Worm (Caenorhabditis elegans): ENCODE data around the gene C02H6.1.

The C02H6.1 gene

DNA sequence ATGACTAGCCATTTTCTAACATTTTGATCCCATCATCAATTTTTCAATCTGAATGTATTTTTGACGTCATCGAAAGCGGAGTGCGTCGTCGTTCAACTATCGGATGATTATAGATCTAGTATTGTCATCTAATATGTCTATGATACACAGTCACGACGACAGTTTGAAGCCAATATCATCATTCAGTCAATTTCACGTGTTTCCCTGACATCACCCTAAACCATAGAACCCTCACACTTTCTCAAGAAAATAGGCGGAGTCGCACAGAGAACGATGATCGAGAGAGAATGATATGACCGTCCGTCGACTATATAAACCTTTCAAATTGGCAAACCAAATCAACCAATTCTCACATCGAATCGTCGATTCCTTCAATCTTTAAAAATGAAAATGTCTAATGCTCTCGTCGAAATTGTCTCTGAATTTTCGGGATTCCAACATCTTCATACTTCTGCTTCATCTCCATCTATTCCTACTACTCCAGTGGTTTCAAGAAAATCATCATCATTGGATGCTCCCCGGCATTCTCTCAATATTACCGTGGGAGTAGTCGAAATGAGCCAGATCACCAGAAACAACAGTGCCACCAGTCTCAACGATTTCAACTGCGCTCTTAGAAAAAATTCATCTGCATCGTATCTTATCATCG, 26.2 kb upstream of the C02H6.1 start, which contains the start of gene F18E3.13:
TSS of gene F18E3.13 (plus strand) at position 385 of the 649 bp plus-strand sequence.
- TF ChIP-seq unc-62 (GFP tag; optimal IDR thresholded peaks at IDR 0.05) = no peak

DNA sequence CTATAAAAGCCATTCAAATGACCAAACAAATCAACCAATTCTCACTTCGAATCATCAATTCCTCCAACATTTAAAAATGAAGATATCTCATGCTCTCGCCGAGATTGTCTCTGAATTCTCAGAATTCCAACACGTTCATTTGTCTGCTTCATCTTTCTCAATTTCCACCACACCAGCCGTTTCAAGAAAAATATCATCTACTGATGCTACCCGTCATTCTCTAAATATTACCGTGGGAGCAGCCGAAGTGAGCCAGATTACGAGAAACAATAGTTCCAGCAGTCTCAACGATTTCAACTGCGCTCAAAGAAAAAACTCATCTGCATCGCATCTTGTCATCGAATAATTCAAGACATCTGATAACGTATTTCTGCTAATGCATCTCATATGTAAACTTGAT, 25.2 kb upstream of the C02H6.1 start, which contains the start of gene F18E3.12:
TSS of gene F18E3.12 (plus strand) at position 77 of the 400 bp plus-strand sequence.
- no peak for TF ChIP-seq unc-62 (GFP tag; optimal IDR thresholded peaks at IDR 0.05)

DNA sequence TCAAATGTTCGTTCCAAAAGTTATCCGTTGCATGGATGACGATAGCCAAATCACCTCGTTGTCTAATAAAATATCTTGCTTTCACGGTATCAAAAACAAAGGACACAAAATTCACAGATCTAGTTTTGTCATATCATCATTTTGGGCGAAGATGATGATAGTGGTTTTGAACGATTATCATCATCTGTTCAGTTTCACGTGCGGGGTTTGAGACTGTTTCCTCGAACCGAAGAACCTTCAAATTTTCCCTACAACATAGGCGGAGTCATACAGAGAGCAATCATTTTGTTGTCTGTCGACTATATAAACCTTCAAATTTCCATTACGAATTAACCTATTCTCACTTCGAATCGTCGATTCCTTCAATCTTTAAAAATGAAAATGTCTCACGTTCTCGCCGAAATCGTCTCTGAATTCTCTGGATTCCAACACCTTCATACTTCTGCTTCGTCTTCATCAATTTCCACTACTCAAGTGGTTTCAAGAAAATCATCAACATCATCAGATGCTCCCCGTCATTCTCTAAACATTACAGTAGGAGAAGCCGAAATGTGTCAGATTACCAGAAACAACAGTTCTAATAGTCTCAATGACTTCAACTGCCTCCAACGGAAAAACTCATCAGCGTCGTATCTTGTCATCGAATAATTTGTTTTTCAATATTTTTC, 23.6 kb upstream of the C02H6.1 start, which contains the start of gene F18E3.11:
TSS of gene F18E3.11 (plus strand) at position 376 of the 668 bp plus-strand sequence.
- no peak for TF ChIP-seq unc-62 (GFP tag; optimal IDR thresholded peaks at IDR 0.05)

DNA sequence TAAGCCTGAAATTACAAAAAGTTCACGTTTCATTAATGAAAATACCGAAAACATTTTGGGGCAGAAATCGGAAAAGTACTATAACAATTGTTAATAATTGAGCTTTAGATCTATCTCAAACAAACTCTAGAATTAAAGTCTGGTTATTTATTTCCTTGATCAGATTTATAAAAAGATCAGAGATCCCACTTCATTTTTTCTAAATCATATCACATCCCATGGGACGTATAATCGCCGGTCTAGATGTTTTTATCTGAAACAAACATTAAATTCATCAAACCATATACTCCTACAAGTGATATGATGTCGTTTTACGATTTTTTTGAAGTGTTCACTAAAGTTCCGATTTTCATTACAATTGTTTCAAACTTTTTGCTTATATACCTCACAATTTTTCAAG, 22.0 kb upstream of the C02H6.1 start, which contains the start of gene str-41:
TSS of gene str-41 (plus strand) at position 301 of the 400 bp plus-strand sequence.
- no peak for TF ChIP-seq unc-62 (GFP tag; optimal IDR thresholded peaks at IDR 0.05)

DNA sequence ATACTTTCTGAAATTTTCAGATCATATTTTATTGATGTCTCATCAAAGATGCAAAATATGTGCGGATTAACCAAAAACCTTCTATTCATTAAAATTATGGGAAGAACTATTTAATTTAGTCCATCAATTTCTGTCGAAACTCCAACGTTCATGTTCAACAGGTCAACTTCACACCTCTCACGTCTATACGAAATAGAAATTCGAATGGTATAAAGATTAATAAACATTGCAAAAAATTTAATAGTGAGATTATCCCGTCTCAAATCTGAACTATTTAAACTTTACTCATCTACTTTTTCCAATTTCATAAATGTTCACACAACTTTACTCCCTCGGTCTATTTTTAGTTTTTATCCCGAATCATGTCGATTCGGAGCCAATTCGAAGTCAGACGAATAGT, 19.9 kb upstream of the C02H6.1 start, which contains the start of gene R13D7.2:
TSS of gene R13D7.2 (plus strand) at position 301 of the 400 bp plus-strand sequence.
- TF ChIP-seq unc-62 (GFP tag; optimal IDR thresholded peaks at IDR 0.05) = no peak

DNA sequence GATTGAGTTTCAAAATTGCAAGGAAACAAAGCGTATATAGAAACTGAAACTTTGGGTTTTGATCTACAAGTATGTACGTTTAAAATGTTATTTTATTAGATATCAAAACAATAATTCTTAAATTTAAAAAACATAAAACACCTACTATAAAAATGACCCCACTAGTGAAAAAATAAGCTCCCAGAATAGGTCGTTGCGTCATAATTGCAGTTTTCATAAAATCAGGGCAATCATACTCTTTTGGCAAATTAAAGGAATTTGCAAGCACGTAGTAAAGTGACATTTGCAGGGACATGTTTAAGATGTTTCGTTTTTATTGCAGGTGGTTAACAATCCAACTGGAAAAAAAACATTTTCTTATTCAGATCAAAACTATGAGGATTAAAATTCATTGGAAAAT, 18.8 kb upstream of the C02H6.1 start, which contains the start of gene srt-6:
TSS of gene srt-6 (minus strand) at position 295 of the 400 bp plus-strand sequence.
- TF ChIP-seq unc-62 (GFP tag; optimal IDR thresholded peaks at IDR 0.05) = no peak

DNA sequence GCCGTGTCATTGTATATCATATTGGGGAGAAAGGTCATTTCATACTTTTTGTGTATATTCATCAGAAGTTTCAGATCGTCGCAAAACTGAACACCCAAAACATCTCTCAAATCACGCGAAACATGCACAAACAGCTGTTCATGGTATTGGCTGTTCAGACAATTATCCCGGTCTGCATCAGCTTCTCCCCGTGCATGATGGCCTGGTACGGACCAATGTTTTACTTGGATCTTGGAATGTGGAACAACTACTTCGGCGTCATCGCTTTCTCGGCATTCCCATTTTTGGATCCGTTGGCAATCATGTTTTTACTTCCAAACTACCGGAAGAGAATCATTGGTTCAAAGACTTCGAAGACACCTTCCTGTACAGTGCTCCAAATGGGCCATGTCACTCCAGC, 13.8 kb upstream of the C02H6.1 start:
- no peak for TF ChIP-seq unc-62 (GFP tag; optimal IDR thresholded peaks at IDR 0.05)

DNA sequence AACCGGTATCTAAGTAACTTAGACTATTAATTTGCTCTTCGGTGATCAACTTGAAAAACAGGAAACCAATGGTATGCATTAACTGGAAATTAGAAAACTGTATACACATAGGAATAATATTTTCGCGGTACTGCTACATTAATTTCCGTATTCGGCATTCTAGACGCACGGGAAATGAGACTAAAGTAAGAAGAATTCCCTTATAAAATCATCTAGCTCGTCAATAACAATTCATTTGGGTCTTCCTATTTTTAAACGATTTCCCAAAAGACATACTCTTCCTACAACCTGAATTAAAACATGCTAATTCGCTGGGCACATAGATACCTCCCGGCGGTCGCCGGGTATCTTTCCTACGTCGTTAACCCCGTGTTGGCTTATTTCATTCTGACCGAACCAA, 12.7 kb upstream of the C02H6.1 start, which contains the start of gene srj-13:
TSS of gene srj-13 (plus strand) at position 301 of the 400 bp plus-strand sequence.
- no peak for TF ChIP-seq unc-62 (GFP tag; optimal IDR thresholded peaks at IDR 0.05)

DNA sequence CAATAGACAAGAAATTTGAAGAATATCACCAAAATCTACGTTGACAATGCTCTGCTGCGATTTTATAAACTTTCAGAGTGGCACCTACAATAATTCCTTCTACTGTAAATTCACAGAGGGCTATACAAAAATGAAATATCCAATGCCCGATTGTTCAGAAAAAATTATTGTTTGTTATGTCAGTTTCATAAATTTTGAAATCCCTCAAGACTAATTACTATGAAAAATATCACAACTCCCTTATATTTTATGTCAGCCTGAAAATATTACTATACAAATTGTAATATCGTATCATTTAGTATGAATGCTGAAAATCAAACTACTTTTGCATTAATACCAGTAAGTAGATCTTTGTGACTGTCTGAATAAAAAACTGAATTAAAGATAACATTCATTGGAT, 10.9 kb upstream of the C02H6.1 start, which contains the start of gene srx-60:
TSS of gene srx-60 (plus strand) at position 301 of the 400 bp plus-strand sequence.
- TF ChIP-seq unc-62 (GFP tag; optimal IDR thresholded peaks at IDR 0.05) = no peak

DNA sequence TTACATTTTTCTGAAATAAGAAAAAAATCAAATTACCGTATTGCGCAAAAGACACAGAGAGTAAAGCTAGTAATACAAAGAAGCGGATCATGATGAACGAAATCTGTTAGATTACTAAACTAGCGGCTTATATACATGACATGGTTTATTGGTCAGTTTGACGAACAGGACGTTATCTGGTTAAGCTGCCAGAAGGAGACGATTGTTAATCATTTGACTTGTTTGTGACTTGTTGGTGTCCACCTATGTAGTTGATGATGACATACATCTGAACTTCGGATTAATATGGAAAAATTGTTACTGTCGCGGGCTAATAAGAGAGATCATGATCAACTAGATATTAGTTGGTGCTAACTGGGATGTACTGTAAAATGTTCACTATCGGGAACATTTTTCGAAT, 10.4 kb upstream of the C02H6.1 start, which contains the start of gene cnc-9:
TSS of gene cnc-9 (minus strand) at position 101 of the 400 bp plus-strand sequence.
- no peak for TF ChIP-seq unc-62 (GFP tag; optimal IDR thresholded peaks at IDR 0.05)

DNA sequence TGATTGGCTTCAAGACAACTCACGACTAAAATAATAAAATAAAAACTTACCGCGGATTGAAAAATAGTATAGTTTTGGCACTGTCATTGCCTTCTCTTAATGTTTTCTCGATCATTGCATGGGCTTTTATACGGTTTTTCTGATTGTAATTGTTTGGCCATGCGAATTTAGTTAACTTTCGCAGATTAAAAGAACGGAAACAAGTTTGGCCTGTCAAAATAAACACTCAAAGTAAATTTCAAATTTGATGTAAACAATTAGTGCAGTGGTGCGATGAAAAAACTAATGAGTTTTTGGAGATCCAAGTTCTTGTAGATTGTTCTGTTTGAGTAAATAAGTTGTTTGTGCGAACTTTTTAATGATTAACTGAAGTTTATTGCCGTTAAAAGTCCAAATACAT, 9.5 kb upstream of the C02H6.1 start, which contains the start of gene gst-41:
TSS of gene gst-41 (minus strand) at position 101 of the 400 bp plus-strand sequence.
- TF ChIP-seq unc-62 (GFP tag; optimal IDR thresholded peaks at IDR 0.05) = no peak

DNA sequence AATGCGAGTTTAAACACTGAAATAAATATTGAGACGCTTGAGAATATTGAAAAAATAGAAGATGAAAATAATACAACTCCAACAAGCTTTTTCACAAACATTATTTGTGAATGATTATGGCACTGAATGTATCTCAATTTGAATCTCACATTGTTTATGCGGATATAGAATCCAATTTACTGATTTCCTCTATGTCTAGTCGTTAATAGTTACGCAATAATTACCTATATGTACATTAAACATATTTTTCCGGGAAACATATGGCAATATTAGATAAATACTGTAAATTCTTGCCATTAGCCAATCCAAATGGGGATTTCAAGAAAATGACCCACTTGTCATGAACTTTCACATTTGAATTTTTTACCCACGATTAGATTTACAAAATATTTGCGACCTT, 5.7 kb upstream of the C02H6.1 start, which contains the start of gene srx-9:
TSS of gene srx-9 (minus strand) at position 101 of the 400 bp plus-strand sequence.
- TF ChIP-seq unc-62 (GFP tag; optimal IDR thresholded peaks at IDR 0.05) = no peak

DNA sequence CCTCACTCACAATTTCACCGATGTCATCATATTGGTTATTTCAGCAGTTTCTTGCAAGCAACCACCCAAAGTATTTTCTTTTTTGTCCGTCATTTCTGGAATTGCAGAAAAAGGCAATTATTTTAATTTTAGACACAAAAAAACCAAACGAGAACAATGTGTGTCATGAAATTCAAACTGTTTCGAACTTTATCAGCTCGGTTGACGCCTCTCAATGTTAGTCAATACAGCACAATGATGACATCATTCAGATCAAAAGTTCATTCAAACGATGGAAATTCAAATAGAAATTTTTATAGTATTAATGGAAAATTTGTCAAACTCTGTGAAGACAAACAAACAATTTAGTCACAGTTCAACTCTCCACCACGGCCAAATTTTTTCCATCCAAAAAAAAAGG, 2.3 kb upstream of the C02H6.1 start, which contains the start of gene fbxa-105:
TSS of gene fbxa-105 (minus strand) at position 97 of the 400 bp plus-strand sequence.
- TF ChIP-seq unc-62 (GFP tag; optimal IDR thresholded peaks at IDR 0.05) = no peak

DNA sequence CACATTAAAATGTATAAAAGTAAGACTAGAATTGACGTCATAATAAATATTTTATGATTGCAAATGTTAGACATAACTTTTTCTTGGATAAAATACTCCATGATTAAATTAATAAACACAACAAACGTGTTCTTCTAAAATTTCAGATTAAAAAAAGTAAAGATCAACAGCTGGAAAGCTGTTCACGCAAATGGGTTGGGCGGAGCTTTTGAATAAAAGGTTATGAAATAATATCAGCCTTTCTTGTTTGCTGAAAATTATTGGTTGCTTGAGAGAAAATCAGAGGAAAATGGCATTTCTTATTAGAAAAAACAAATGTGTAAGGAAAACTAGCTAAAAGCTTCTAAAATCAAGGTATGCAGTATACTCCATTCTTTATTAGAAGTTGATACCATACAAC, 1.9 kb downstream of the C02H6.1 start, which contains the start of gene C02H6.3:
TSS of gene C02H6.3 (minus strand) at position 101 of the 400 bp plus-strand sequence.
- no peak for TF ChIP-seq unc-62 (GFP tag; optimal IDR thresholded peaks at IDR 0.05)

DNA sequence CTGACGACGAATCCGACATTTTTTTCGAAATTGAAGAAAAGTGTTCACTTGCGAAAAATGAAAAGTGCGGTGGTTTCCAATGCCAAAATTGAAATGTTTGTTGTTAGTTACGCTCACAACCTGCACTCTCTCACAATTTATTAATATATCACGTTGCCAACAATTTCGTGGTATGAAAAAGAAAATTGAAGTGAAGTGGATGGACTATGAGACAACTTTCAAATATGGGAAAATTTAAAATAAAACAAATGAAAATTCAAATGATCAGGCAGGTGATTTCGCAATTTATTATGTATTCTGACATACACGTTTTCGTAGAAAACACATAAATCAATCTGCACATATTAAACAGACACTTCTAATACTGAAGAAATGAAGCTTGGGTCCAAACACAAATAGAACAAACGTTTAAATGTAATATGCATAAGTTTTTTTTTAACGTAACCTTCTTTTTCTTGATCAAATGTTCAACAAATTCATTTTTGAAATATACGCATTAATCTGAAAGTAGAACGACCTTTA, 3.6 kb downstream of the C02H6.1 start, which contains the start of gene srp-6:
TSS of gene srp-6 (minus strand) at position 51 of the 522 bp plus-strand sequence.
- TF ChIP-seq unc-62 (GFP tag; optimal IDR thresholded peaks at IDR 0.05) = no peak

DNA sequence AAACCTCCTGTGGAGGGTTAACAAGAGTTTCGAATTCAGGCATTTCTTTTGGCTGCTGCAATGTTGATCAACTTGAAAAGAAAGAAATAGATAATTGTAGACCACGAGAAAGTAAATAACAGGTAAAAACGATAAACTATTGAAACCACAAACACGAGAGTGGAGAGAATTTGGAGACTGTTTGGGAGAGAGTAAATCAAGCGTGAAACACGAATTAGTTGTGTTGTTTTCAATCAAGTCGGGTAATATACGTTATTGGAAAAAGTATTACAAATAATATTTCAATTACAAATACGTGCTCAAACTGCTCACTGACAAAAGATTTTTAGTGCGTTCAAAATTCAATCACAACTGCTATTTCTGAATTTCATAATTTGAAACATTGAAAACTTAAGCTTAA, 8.7 kb downstream of the C02H6.1 start, which contains the start of gene C03G6.17:
TSS of gene C03G6.17 (minus strand) at position 101 of the 400 bp plus-strand sequence.
- TF ChIP-seq unc-62 (GFP tag; optimal IDR thresholded peaks at IDR 0.05) = no peak

Measured in whole organism, dauer.